Worm (Caenorhabditis elegans) whole organism, mixed stage, embryonic: ENCODE results near the gene C41G6.12.

ENCODE experiments used
- pha-4 ChIP-seq: fragments of 150-350 bp; optimal IDR thresholded peaks from 2 replicates; lab custom pipeline; 2018; ENCODE audit warnings: missing biosample characterization, missing genetic modification reagents, missing genetic modification characterization
- sptf-1 ChIP-seq: sonication (generic microtip); optimal IDR thresholded peaks from 2 replicates; lab custom pipeline; 2017; ENCODE audit warnings: mild to moderate bottlenecking, missing genetic modification characterization, moderate library complexity, missing compliant biosample characterization
- unc-62 ChIP-seq: fragments of 150-350 bp; optimal IDR thresholded peaks from 2 replicates; lab custom pipeline; 2014; ENCODE audit warnings: missing biosample characterization, missing genetic modification reagents, missing genetic modification characterization

DNA sequence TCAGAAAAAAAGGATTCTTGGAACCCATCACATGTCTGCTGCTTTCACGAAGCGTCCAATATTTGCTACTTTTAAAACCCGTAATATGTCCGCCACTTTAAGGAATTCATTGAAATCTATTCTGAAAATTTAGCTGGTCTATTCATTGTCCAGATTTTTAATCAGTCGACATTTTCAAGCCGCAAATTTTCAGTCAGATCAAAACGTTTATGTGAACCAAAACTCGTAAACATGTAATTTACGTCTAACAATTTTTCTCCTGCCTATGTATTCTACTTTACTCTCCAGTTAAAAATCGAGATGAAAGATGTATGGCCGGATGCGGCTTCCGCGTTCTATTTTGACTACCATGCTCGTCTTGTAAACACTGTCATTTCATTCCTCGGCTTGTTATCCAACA is 9.6 kb downstream of the C41G6.12 start, which contains the start of gene srw-1:
- TF ChIP-seq sptf-1 (tag; lab: Kevin White, UChicago) (no peak), unc-62 (GFP tag; lab: Kevin White, UChicago) (no peak), pha-4 (tag; lab: Kevin White, UChicago) (no peak)
